Worm (Caenorhabditis elegans): Measurements from ENCODE around the gene tbc-13.

tbc-13 gene

DNA sequence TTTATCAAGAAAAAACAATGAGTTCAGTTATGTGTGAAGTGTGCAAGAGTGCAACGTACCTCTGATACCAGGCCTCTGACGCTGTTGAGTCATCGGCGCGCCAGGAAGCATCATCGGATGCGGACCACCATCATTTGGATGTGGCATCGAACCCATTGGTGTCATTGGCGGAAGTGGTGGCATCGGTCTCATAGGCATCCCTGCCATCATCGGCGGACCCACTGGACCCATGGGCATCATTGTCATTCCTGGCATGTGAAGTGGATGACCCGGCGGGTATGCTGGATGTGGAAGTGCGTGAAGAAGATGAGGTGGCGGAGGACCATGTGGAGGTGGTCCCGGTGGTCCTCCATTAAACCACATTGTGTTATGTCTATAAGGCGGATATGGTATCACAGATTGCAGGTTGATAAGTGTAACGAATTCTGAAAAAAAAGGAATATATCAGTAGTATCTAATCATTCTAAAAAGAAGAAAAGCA lies 40.5 kb downstream of the tbc-13 start, which contains the start of gene scd-1:
Gene scd-1, minus strand, starts transcription at position 431 of the 481 bp plus-strand sequence.
- TF ChIP-seq T22C8.4 (GFP tag; IDR thresholded peaks at IDR 0.05) (no peak), tab-1 (GFP tag; IDR thresholded peaks at IDR 0.05) (no peak), med-1 (GFP tag; optimal IDR thresholded peaks at IDR 0.05; ENCODE audit: insufficient read depth) (no peak), cog-1 (tag; optimal IDR thresholded peaks at IDR 0.05) (no peak), ref-1 (GFP tag; conservative IDR thresholded peaks at IDR 0.05) (no peak), flt-1 (GFP tag; IDR thresholded peaks at IDR 0.05) (no peak), ztf-23 (GFP tag; IDR thresholded peaks at IDR 0.05) (no peak), ztf-29 (GFP tag; IDR thresholded peaks at IDR 0.05) (no peak), klf-2 (GFP tag; conservative IDR thresholded peaks at IDR 0.05) (no peak)

DNA sequence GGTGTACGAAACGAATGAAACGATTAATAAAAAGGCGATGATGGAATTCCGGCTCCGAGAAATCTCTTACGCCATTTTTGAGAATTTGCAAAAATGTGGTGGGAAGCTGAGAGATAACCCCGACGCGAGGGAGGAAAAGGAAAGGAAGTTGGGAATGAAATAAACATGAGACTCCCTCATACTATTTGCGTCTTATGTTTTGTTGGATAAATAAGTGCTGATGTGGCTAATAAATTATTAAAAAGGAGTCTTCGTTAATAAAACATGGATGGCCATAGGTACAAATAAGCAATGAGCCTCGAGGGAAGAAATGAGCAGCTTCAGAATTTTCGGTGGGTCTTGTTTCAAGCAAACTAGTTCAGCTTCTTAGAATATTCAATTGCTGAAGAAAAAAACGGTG lies 47.6 kb downstream of the tbc-13 start:
- no peak for TF ChIP-seq ref-1 (GFP tag; conservative IDR thresholded peaks at IDR 0.05)
- no peak for TF ChIP-seq ztf-29 (GFP tag; IDR thresholded peaks at IDR 0.05)
- TF ChIP-seq med-1 (GFP tag; optimal IDR thresholded peaks at IDR 0.05; ENCODE audit: insufficient read depth), result no peak
- no peak for TF ChIP-seq klf-2 (GFP tag; conservative IDR thresholded peaks at IDR 0.05)
- TF ChIP-seq T22C8.4 (GFP tag; IDR thresholded peaks at IDR 0.05), result no peak
- no peak for TF ChIP-seq ztf-23 (GFP tag; IDR thresholded peaks at IDR 0.05)
- no peak for TF ChIP-seq tab-1 (GFP tag; IDR thresholded peaks at IDR 0.05)
- TF ChIP-seq flt-1 (GFP tag; IDR thresholded peaks at IDR 0.05), result no peak
- no peak for TF ChIP-seq cog-1 (tag; optimal IDR thresholded peaks at IDR 0.05)

DNA sequence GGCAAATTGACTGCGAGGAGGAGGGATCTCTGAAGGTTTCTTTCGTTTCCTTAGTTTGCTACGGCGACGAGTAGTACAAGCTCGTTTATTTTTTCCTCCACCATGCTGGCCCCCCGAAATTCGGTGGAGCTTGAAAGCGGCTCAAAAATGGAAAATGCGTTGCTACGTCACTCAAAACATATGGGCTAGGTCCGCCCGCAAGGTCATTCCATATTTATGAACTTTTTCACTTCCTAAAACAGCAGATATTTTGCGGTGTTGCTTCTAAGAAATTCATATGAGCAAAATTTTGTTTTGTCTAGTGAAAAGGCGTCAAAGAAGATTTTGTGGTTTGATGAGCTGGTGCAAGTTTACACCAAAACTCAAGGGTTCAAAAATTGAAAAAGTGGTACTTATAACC lies 49.6 kb downstream of the tbc-13 start:
- TF ChIP-seq ref-1 (GFP tag; conservative IDR thresholded peaks at IDR 0.05) (no peak), ztf-29 (GFP tag; IDR thresholded peaks at IDR 0.05) (no peak)

DNA sequence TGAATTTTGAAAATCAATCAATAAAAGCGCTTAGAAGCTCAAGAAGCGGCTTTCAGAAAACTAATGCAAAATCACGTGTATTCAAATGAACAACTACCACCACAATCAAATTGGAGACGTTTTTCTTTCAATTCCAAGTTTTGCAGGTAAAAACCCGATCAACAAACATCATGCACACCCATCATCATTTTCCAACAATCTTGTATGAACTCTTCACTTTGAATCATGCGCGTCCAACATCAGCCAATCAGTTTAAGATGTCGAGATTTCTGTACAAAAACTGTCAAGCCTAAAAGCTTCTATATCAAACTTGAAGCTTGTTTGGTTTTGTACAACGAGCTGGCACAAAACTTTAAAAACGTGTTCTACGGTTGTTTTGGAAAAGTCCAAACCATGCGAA lies 53.9 kb downstream of the tbc-13 start:
- TF ChIP-seq ref-1 (GFP tag; conservative IDR thresholded peaks at IDR 0.05) (no peak), ztf-23 (GFP tag; IDR thresholded peaks at IDR 0.05) (no peak), klf-2 (GFP tag; conservative IDR thresholded peaks at IDR 0.05) (no peak), T22C8.4 (GFP tag; IDR thresholded peaks at IDR 0.05) (no peak), ztf-29 (GFP tag; IDR thresholded peaks at IDR 0.05) (no peak), med-1 (GFP tag; optimal IDR thresholded peaks at IDR 0.05; ENCODE audit: insufficient read depth) (no peak), cog-1 (tag; optimal IDR thresholded peaks at IDR 0.05) (no peak), tab-1 (GFP tag; IDR thresholded peaks at IDR 0.05) (no peak), flt-1 (GFP tag; IDR thresholded peaks at IDR 0.05) (no peak)
